Worm (Caenorhabditis elegans) whole organism, L1 larva: ENCODE results near the gene T25D1.2.

Experiments used
- ama-1 ChIP-seq: fragments of 150-350 bp; optimal IDR thresholded peaks from 2 replicates; lab custom pipeline; 2014
- blmp-1 ChIP-seq: fragments of 150-350 bp; optimal IDR thresholded peaks from 2 replicates; lab custom pipeline; 2014; ENCODE audit warnings: missing biosample characterization, missing genetic modification characterization
- egl-27 ChIP-seq, 2 experiments: fragments of 150-350 bp in 1 of 2; sonication (generic microtip); optimal IDR thresholded peaks; 3 replicates each; lab custom pipeline; 2017 to 2018; ENCODE audit warnings: missing biosample characterization in 2 of 2, missing genetic modification characterization in 2 of 2, missing genetic modification reagents in 2 of 2
- elt-2 ChIP-seq: sonication (generic microtip); optimal IDR thresholded peaks from 2 replicates; lab custom pipeline; 2016; ENCODE audit warnings: missing genetic modification characterization, mild to moderate bottlenecking, inconsistent platforms, missing compliant biosample characterization, missing genetic modification reagents
- hlh-17 ChIP-seq: fragments of 200-800 bp; sonication (Bioruptor generic); optimal IDR thresholded peaks from 2 replicates; lab custom pipeline; 2018; ENCODE audit warnings: missing genetic modification characterization, mild to moderate bottlenecking, missing compliant biosample characterization, moderate library complexity, borderline replicate concordance
- nhr-11 ChIP-seq: fragments of 150-350 bp; optimal IDR thresholded peaks from 2 replicates; lab custom pipeline; 2014; ENCODE audit warnings: missing biosample characterization, missing genetic modification characterization
- nhr-28 ChIP-seq: fragments of 150-350 bp; optimal IDR thresholded peaks from 2 replicates; lab custom pipeline; 2014; ENCODE audit warnings: missing biosample characterization, missing genetic modification characterization
- nhr-77 ChIP-seq: fragments of 150-350 bp; optimal IDR thresholded peaks from 2 replicates; lab custom pipeline; 2014; ENCODE audit warnings: missing biosample characterization, missing genetic modification characterization
- snpc-4 ChIP-seq: fragments of 150-350 bp; optimal IDR thresholded peaks from 2 replicates; lab custom pipeline; 2014; ENCODE audit warnings: missing biosample characterization, missing genetic modification characterization
- unc-130 ChIP-seq: fragments of 150-350 bp; optimal IDR thresholded peaks from 2 replicates; lab custom pipeline; 2017; ENCODE audit warnings: missing biosample characterization, missing genetic modification characterization, inconsistent platforms
- ztf-11 ChIP-seq, 2 experiments: sonication (generic microtip); optimal IDR thresholded peaks; 2 replicates each; lab custom pipeline; 2016 to 2017; ENCODE audit warnings: missing genetic modification characterization in 2 of 2, missing biosample characterization in 1 of 2, missing compliant biosample characterization in 1 of 2

DNA sequence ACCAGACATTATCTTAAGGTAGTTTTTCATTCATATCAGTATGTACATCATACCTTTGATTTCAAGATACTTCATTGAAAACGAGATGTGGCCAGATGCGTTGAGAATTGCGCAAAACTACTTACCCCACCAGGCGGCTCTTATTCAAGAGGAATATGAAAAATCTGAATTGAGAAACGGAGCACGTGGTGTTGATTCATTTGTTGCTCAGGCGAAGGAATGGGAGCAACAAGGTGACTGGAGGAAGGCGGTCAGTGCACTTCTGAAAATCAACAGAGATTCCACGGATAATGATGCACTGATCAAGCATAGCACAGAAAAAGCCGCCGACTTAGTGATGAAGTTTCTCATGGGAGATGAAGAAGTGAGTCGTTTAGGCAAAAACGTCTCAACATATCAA lies 32.9 kb downstream of the T25D1.2 start:
- TF ChIP-seq hlh-17 = no peak
- no peak for TF ChIP-seq nhr-11 (tag; lab: Kevin White, UChicago)
- TF ChIP-seq elt-2 (tag; lab: Kevin White, UChicago) = no peak
- TF ChIP-seq ztf-11 (tag; optimal IDR thresholded peaks at IDR 0.05; lab: Kevin White, UChicago) = no peak
- no peak for TF ChIP-seq unc-130 (tag; lab: Kevin White, UChicago)
- TF ChIP-seq nhr-28 (tag; lab: Kevin White, UChicago) = no peak
- TF ChIP-seq egl-27 (tag; optimal IDR thresholded peaks at IDR 0.05; lab: Kevin White, UChicago) = no peak
- TF ChIP-seq blmp-1 (tag; lab: Kevin White, UChicago) = no peak
- TF ChIP-seq snpc-4 (tag; lab: Kevin White, UChicago) = no peak
- no peak for TF ChIP-seq ama-1 (lab: Kevin White, UChicago)
- no peak for TF ChIP-seq nhr-77
